Worm (Caenorhabditis elegans): ENCODE data around the gene str-260.
"Not testable (repeated sequence)": the region's sequence is repeated elsewhere in the genome, so short reads cannot be mapped to it uniquely, and the experiment has no call there.

ce11 chrV:3570695-3571094 lies 43.7 kb downstream of the str-260 start, which contains the start of gene F40C5.2:
- not testable (repeated sequence) for TF ChIP-seq madf-8 (GFP tag; conservative IDR thresholded peaks at IDR 0.05); pbrm-1 (GFP tag; IDR thresholded peaks at IDR 0.05); pha-4 (tag; optimal IDR thresholded peaks at IDR 0.05); snpc-4 (GFP tag; optimal IDR thresholded peaks at IDR 0.05); snpc-4 (tag; optimal IDR thresholded peaks at IDR 0.05); unc-62 (GFP tag; optimal IDR thresholded peaks at IDR 0.05); K12H6.12 (tag; optimal IDR thresholded peaks at IDR 0.05); ztf-28 (GFP tag; IDR thresholded peaks at IDR 0.05); Y53G8AR.9 (GFP tag; conservative IDR thresholded peaks at IDR 0.05); hsf-1 (GFP tag; IDR thresholded peaks at IDR 0.05); sea-2 (GFP tag; IDR thresholded peaks at IDR 0.05); attf-5 (GFP tag; optimal IDR thresholded peaks at IDR 0.05); dpl-1 (GFP tag; optimal IDR thresholded peaks at IDR 0.05)
